Fruit fly (Drosophila melanogaster) whole organism, embryonic: ENCODE measurements around the gene sna.
A peak's percentile ranks its signal among the peaks of the same experiment; 100 is the strongest.

Source experiments
- ATbp ChIP-seq: fragments of 200-800 bp; sonication (Bioruptor generic); optimal IDR thresholded peaks from 2 replicates; lab custom pipeline; 2017; ENCODE audit warnings: missing biosample characterization, mild to moderate bottlenecking, missing genetic modification characterization, missing genetic modification reagents
- CG10267 ChIP-seq: fragments of 200-800 bp; sonication (Bioruptor generic); optimal IDR thresholded peaks from 2 replicates; lab custom pipeline; 2018; ENCODE audit warnings: missing biosample characterization, mild to moderate bottlenecking, missing genetic modification characterization, moderate library complexity
- CG10959 ChIP-seq: fragments of 200-800 bp; sonication (Bioruptor generic); IDR thresholded peaks from 2 replicates; pipeline ENCODE4 v1.3.6; 2022; ENCODE audit warnings: missing biosample characterization, missing genetic modification characterization
- CG10979 ChIP-seq: fragments of 200-800 bp; sonication (Bioruptor generic); optimal IDR thresholded peaks from 2 replicates; lab custom pipeline; 2018; ENCODE audit warnings: missing biosample characterization, mild to moderate bottlenecking, missing genetic modification characterization, moderate library complexity
- CG12236 ChIP-seq: fragments of 200-800 bp; sonication (Bioruptor generic); optimal IDR thresholded peaks from 2 replicates; lab custom pipeline; 2016; ENCODE audit warnings: missing biosample characterization, missing genetic modification characterization
- CG13123 ChIP-seq: fragments of 200-800 bp; sonication (Bioruptor generic); optimal IDR thresholded peaks from 2 replicates; lab custom pipeline; 2016; ENCODE audit warnings: missing biosample characterization, missing genetic modification characterization
- CG15601 ChIP-seq: fragments of 200-800 bp; sonication (Bioruptor generic); optimal IDR thresholded peaks from 3 replicates; lab custom pipeline; 2019; ENCODE audit warnings: missing biosample characterization, mild to moderate bottlenecking, missing genetic modification characterization, moderate library complexity
- CG15696 ChIP-seq: fragments of 200-800 bp; sonication (Bioruptor generic); optimal IDR thresholded peaks from 2 replicates; lab custom pipeline; 2019; ENCODE audit warnings: missing biosample characterization, mild to moderate bottlenecking, missing genetic modification characterization, moderate library complexity
- CG17328 ChIP-seq: fragments of 200-800 bp; sonication (Bioruptor generic); IDR thresholded peaks from 2 replicates; pipeline ENCODE4 v1.3.6; 2022; ENCODE audit warnings: missing biosample characterization, missing genetic modification characterization
- CG2875 ChIP-seq: fragments of 200-800 bp; sonication (Bioruptor generic); optimal IDR thresholded peaks from 2 replicates; lab custom pipeline; 2017; ENCODE audit warnings: missing biosample characterization, mild to moderate bottlenecking, missing genetic modification characterization, missing genetic modification reagents
- CG30403 ChIP-seq: fragments of 200-800 bp; sonication (Bioruptor generic); optimal IDR thresholded peaks from 3 replicates; lab custom pipeline; 2016; ENCODE audit warnings: missing biosample characterization, missing genetic modification characterization
- CG31224 ChIP-seq: fragments of 200-800 bp; sonication (Bioruptor generic); IDR thresholded peaks from 2 replicates; pipeline ENCODE4 v1.3.6; 2022; ENCODE audit warnings: missing biosample characterization, missing genetic modification characterization
- CG7556 ChIP-seq: fragments of 200-800 bp; sonication (Bioruptor generic); optimal IDR thresholded peaks from 2 replicates; lab custom pipeline; 2017; ENCODE audit warnings: missing biosample characterization, mild to moderate bottlenecking, missing genetic modification characterization
- CG7839 ChIP-seq: fragments of 200-800 bp; sonication (Bioruptor generic); optimal IDR thresholded peaks from 3 replicates; lab custom pipeline; 2018; ENCODE audit warnings: missing biosample characterization, mild to moderate bottlenecking, missing genetic modification characterization, moderate library complexity
- CG8944 ChIP-seq: fragments of 200-800 bp; sonication (Bioruptor generic); optimal IDR thresholded peaks from 3 replicates; lab custom pipeline; 2016; ENCODE audit warnings: missing biosample characterization, missing genetic modification characterization
- CG9727 ChIP-seq: fragments of 200-800 bp; sonication (Bioruptor generic); optimal IDR thresholded peaks from 3 replicates; lab custom pipeline; 2017; ENCODE audit warnings: missing biosample characterization, mild to moderate bottlenecking, missing genetic modification characterization
- CG9797 ChIP-seq: fragments of 200-800 bp; sonication (Bioruptor generic); optimal IDR thresholded peaks from 3 replicates; lab custom pipeline; 2018; ENCODE audit warnings: missing biosample characterization, mild to moderate bottlenecking, missing genetic modification characterization
- Doc2 ChIP-seq: fragments of 200-800 bp; sonication (Bioruptor generic); IDR thresholded peaks from 2 replicates; pipeline ENCODE4 v1.3.6; 2022; ENCODE audit warnings: missing biosample characterization, missing genetic modification characterization
- E2f2 ChIP-seq: fragments of 200-800 bp; sonication (Bioruptor generic); IDR thresholded peaks from 2 replicates; pipeline ENCODE4 v1.3.6; 2022; ENCODE audit warnings: missing biosample characterization, missing genetic modification characterization
- Eip74EF ChIP-seq, 2 experiments: fragments of 200-800 bp in 1 of 2; fragments of >200 bp in 1 of 2; sonication (Bioruptor generic) in 1 of 2; optimal IDR thresholded peaks; 2 replicates each; lab custom pipeline; 2017 to 2019; ENCODE audit warnings: missing biosample characterization in 2 of 2, missing genetic modification characterization in 2 of 2, mild to moderate bottlenecking in 1 of 2, moderate library complexity in 1 of 2
- Ets97D ChIP-seq: fragments of 200-800 bp; sonication (Bioruptor generic); optimal IDR thresholded peaks from 3 replicates; lab custom pipeline; 2016; ENCODE audit warnings: missing biosample characterization, missing genetic modification characterization
- HLH54F ChIP-seq: fragments of 200-800 bp; sonication (Bioruptor generic); optimal IDR thresholded peaks from 3 replicates; lab custom pipeline; 2016; ENCODE audit warnings: missing biosample characterization, missing genetic modification characterization
- Hsf ChIP-seq: fragments of 200-800 bp; sonication (Bioruptor generic); optimal IDR thresholded peaks from 3 replicates; lab custom pipeline; 2016; ENCODE audit warnings: missing biosample characterization, missing genetic modification characterization
- Nf-YB ChIP-seq: fragments of 200-800 bp; sonication (Bioruptor generic); optimal IDR thresholded peaks from 3 replicates; lab custom pipeline; 2019; ENCODE audit warnings: missing biosample characterization, mild to moderate bottlenecking, missing genetic modification characterization, moderate library complexity
- Spps ChIP-seq: fragments of 200-800 bp; sonication (Bioruptor generic); optimal IDR thresholded peaks from 2 replicates; lab custom pipeline; 2018; ENCODE audit warnings: missing biosample characterization, mild to moderate bottlenecking, missing genetic modification characterization
- ac ChIP-seq: fragments of 200-800 bp; sonication (Bioruptor generic); optimal IDR thresholded peaks from 3 replicates; lab custom pipeline; 2017; ENCODE audit warnings: missing biosample characterization, mild to moderate bottlenecking, missing genetic modification characterization
- al ChIP-seq: fragments of 200-800 bp; sonication (Bioruptor generic); IDR thresholded peaks from 2 replicates; pipeline ENCODE4 v1.3.6; 2022; ENCODE audit warnings: missing biosample characterization, missing genetic modification characterization
- bcd ChIP-seq: fragments of 200-800 bp; sonication (Bioruptor generic); optimal IDR thresholded peaks from 2 replicates; lab custom pipeline; 2017; ENCODE audit warnings: missing biosample characterization, mild to moderate bottlenecking, missing genetic modification characterization
- cad ChIP-seq: fragments of >200 bp; optimal IDR thresholded peaks from 2 replicates; lab custom pipeline; 2017; ENCODE audit warnings: missing biosample characterization, missing genetic modification characterization
- crp ChIP-seq, 2 experiments: fragments of 200-800 bp; sonication (Bioruptor generic); optimal IDR thresholded peaks; 2 replicates in 1 of 2; 3 replicates in 1 of 2; lab custom pipeline; 2017; ENCODE audit warnings: missing biosample characterization in 2 of 2, missing genetic modification characterization in 2 of 2, mild to moderate bottlenecking in 1 of 2, moderate library complexity in 1 of 2
- gem ChIP-seq: fragments of 200-800 bp; sonication (Bioruptor generic); optimal IDR thresholded peaks from 2 replicates; lab custom pipeline; 2019; ENCODE audit warnings: missing biosample characterization, mild to moderate bottlenecking, missing genetic modification characterization, moderate library complexity
- hbn ChIP-seq: fragments of 200-800 bp; sonication (Bioruptor generic); IDR thresholded peaks from 2 replicates; pipeline ENCODE4 v1.3.6; 2022; ENCODE audit warnings: missing biosample characterization, missing genetic modification characterization; ENCODE audit not compliant: partially characterized antibody
- jigr1 ChIP-seq: fragments of 200-800 bp; sonication (Bioruptor generic); IDR thresholded peaks from 3 replicates; pipeline ENCODE4 v1.3.6; 2022; ENCODE audit warnings: missing biosample characterization, missing genetic modification characterization
- kay ChIP-seq: fragments of 200-800 bp; sonication (Bioruptor generic); optimal IDR thresholded peaks from 2 replicates; lab custom pipeline; 2016; ENCODE audit warnings: missing biosample characterization, missing genetic modification characterization
- luna ChIP-seq: fragments of 200-800 bp; sonication (Bioruptor generic); optimal IDR thresholded peaks from 2 replicates; lab custom pipeline; 2016; ENCODE audit warnings: missing biosample characterization, missing genetic modification characterization
- nerfin-1 ChIP-seq: fragments of 200-800 bp; sonication (Bioruptor generic); optimal IDR thresholded peaks from 3 replicates; lab custom pipeline; 2019; ENCODE audit warnings: missing biosample characterization, mild to moderate bottlenecking, missing genetic modification characterization, moderate library complexity
- odd ChIP-seq: fragments of 200-800 bp; sonication (Bioruptor generic); optimal IDR thresholded peaks from 2 replicates; lab custom pipeline; 2017; ENCODE audit warnings: missing biosample characterization, mild to moderate bottlenecking, missing genetic modification characterization
- onecut ChIP-seq: fragments of 200-800 bp; sonication (Bioruptor generic); IDR thresholded peaks from 2 replicates; pipeline ENCODE4 v1.3.6; 2022; ENCODE audit warnings: missing biosample characterization, missing genetic modification characterization
- pfk ChIP-seq: fragments of 200-800 bp; sonication (Bioruptor generic); optimal IDR thresholded peaks from 2 replicates; lab custom pipeline; 2018; ENCODE audit warnings: missing biosample characterization, mild to moderate bottlenecking, missing genetic modification characterization, moderate library complexity
- pros ChIP-seq: fragments of 200-800 bp; sonication (Bioruptor generic); optimal IDR thresholded peaks from 3 replicates; lab custom pipeline; 2019; ENCODE audit warnings: missing biosample characterization, mild to moderate bottlenecking, missing genetic modification characterization, moderate library complexity
- psq ChIP-seq: fragments of 200-800 bp; sonication (Bioruptor generic); optimal IDR thresholded peaks from 2 replicates; lab custom pipeline; 2017; ENCODE audit warnings: missing biosample characterization, missing genetic modification characterization
- pzg ChIP-seq: fragments of 200-800 bp; sonication (Bioruptor generic); optimal IDR thresholded peaks from 3 replicates; lab custom pipeline; 2018; ENCODE audit warnings: missing biosample characterization, mild to moderate bottlenecking, missing genetic modification characterization, moderate library complexity
- row ChIP-seq: fragments of 200-800 bp; sonication (Bioruptor generic); IDR thresholded peaks from 3 replicates; pipeline ENCODE4 v1.3.6; 2022; ENCODE audit warnings: missing biosample characterization, missing genetic modification characterization
- sens ChIP-seq: fragments of 200-800 bp; sonication (Bioruptor generic); peaks from one replicate; lab custom pipeline; 2016; ENCODE audit warnings: missing biosample characterization, missing genetic modification characterization
- so ChIP-seq: fragments of 200-800 bp; sonication (Bioruptor generic); IDR thresholded peaks from 3 replicates; pipeline ENCODE4 v1.3.6; 2022; ENCODE audit warnings: missing biosample characterization, missing genetic modification characterization
- tll ChIP-seq, 2 experiments: fragments of 200-800 bp in 1 of 2; fragments of >200 bp in 1 of 2; sonication (Bioruptor generic) in 1 of 2; optimal IDR thresholded peaks; 2 replicates each; lab custom pipeline; 2017 to 2019; ENCODE audit warnings: missing biosample characterization in 2 of 2, missing genetic modification characterization in 2 of 2, mild to moderate bottlenecking in 1 of 2, moderate library complexity in 1 of 2
- unpg ChIP-seq: fragments of 200-800 bp; sonication (Bioruptor generic); optimal IDR thresholded peaks from 3 replicates; lab custom pipeline; 2018; ENCODE audit warnings: missing biosample characterization, mild to moderate bottlenecking, missing genetic modification characterization, moderate library complexity
- vvl ChIP-seq: fragments of 200-800 bp; sonication (Bioruptor generic); IDR thresholded peaks from 2 replicates; pipeline ENCODE4 v1.3.6; 2022; ENCODE audit warnings: missing biosample characterization, missing genetic modification characterization
- zf30C ChIP-seq: fragments of 200-800 bp; sonication (Bioruptor generic); optimal IDR thresholded peaks from 3 replicates; lab custom pipeline; 2018; ENCODE audit warnings: missing biosample characterization, mild to moderate bottlenecking, missing genetic modification characterization

sna gene

dm6 chr2L:15441852-15442549 lies 36.1 kb downstream of the sna start (continued):
- TF ChIP-seq CG9727 (GFP tag; lab: Kevin White, UChicago) = peak; percentile 71
- no peak for TF ChIP-seq psq
- TF ChIP-seq zf30C (GFP tag; lab: Kevin White, UChicago) = peak; percentile 83
- no peak for TF ChIP-seq cad
- no peak for TF ChIP-seq Doc2 (GFP tag; lab: Robert Waterston, UW)
- no peak for TF ChIP-seq Hsf (GFP tag; lab: Kevin White, UChicago)
- peak; percentile 88 for TF ChIP-seq CG10979
- TF ChIP-seq nerfin-1 (tag; lab: Kevin White, UChicago) = peak; percentile 34
- peak; percentile 13; the same call in 1 of the 2 replicates for TF ChIP-seq E2f2 (GFP tag; lab: Robert Waterston, UW)
- TF ChIP-seq HLH54F (GFP tag; lab: Kevin White, UChicago) = no peak
- TF ChIP-seq onecut (GFP tag; lab: Robert Waterston, UW) = peak; percentile 32
- peak; percentile 57; the same call in 1 of the 2 replicates for TF ChIP-seq vvl (GFP tag; lab: Robert Waterston, UW)
- TF ChIP-seq sens (GFP tag; lab: Kevin White, UChicago) = peak; percentile 11
- TF ChIP-seq pros = peak; percentile 4
- peak; percentile 17 for TF ChIP-seq bcd (GFP tag; lab: Kevin White, UChicago)
- no peak for TF ChIP-seq luna (GFP tag; lab: Kevin White, UChicago)
- peak; percentile 69 for TF ChIP-seq CG15696 (tag; lab: Kevin White, UChicago)
- TF ChIP-seq CG30403 (GFP tag; lab: Kevin White, UChicago) = peak; percentile 18
- TF ChIP-seq CG13123 (GFP tag; lab: Kevin White, UChicago) = no peak
- peak; percentile 58 for TF ChIP-seq Spps (tag; lab: Kevin White, UChicago)
- peak; percentile 1 for TF ChIP-seq kay
- no peak for TF ChIP-seq jigr1 (GFP tag; lab: Robert Waterston, UW)
- TF ChIP-seq unpg (GFP tag; lab: Kevin White, UChicago) = peak; percentile 63
- TF ChIP-seq CG10959 (GFP tag; lab: Robert Waterston, UW) = peak; percentile 23; the same call in 1 of the 2 replicates
- no peak for TF ChIP-seq pfk (GFP tag; lab: Kevin White, UChicago)
- TF ChIP-seq CG7556 = peak; percentile 71
- no peak for TF ChIP-seq crp (GFP tag; optimal IDR thresholded peaks at IDR 0.05; lab: Kevin White, UChicago)
- peak; percentile 26; the same call in 1 of the 2 replicates for TF ChIP-seq CG17328 (GFP tag; lab: Robert Waterston, UW)
- TF ChIP-seq gem = peak; percentile 79
- peak; percentile 12 for TF ChIP-seq odd (GFP tag; lab: Kevin White, UChicago)
- peak; percentile 19 for TF ChIP-seq CG2875 (GFP tag; lab: Kevin White, UChicago)
- no peak for TF ChIP-seq Ets97D (GFP tag; lab: Kevin White, UChicago)
- TF ChIP-seq CG8944 = no peak
- no peak for TF ChIP-seq ac (GFP tag; lab: Kevin White, UChicago)
- TF ChIP-seq ATbp (GFP tag; lab: Kevin White, UChicago) = peak; percentile 10
- no peak for TF ChIP-seq CG31224 (GFP tag; lab: Robert Waterston, UW)
- TF ChIP-seq Eip74EF (GFP tag; optimal IDR thresholded peaks at IDR 0.05; lab: Kevin White, UChicago) = peak in 1 of 2 experiments; percentile 11
- no peak for TF ChIP-seq so (GFP tag; lab: Robert Waterston, UW)
- no peak for TF ChIP-seq CG12236 (GFP tag; lab: Kevin White, UChicago)
- no peak for TF ChIP-seq CG9797
- peak; percentile 7 for TF ChIP-seq Nf-YB (GFP tag; lab: Kevin White, UChicago)
- peak; percentile 70 for TF ChIP-seq CG15601 (tag; lab: Kevin White, UChicago)
- peak; percentile 69 for TF ChIP-seq CG7839 (tag; lab: Kevin White, UChicago)
- TF ChIP-seq hbn (GFP tag; lab: Robert Waterston, UW) = no peak
- TF ChIP-seq CG10267 (tag; lab: Kevin White, UChicago) = peak; percentile 78
- peak in 1 of 2 experiments; percentile 58 for TF ChIP-seq tll (GFP tag; optimal IDR thresholded peaks at IDR 0.05; lab: Kevin White, UChicago)
- no peak for TF ChIP-seq al (GFP tag; lab: Robert Waterston, UW)
- TF ChIP-seq pzg = no peak
- peak; percentile 61 for TF ChIP-seq row (GFP tag; lab: Robert Waterston, UW)
